Fruit fly (Drosophila melanogaster) whole organism, pupa: ENCODE data around the gene polybromo.

ENCODE experiments used
- CG12605 ChIP-seq: fragments of 200-800 bp; sonication (Bioruptor generic); IDR thresholded peaks from 2 replicates; pipeline ENCODE4 v1.3.6; 2022; ENCODE audit warnings: missing biosample characterization, missing genetic modification characterization
- CG34367 ChIP-seq: fragments of 200-800 bp; sonication (Bioruptor generic); optimal IDR thresholded peaks from 2 replicates; lab custom pipeline; 2018; ENCODE audit warnings: missing biosample characterization, mild to moderate bottlenecking, missing genetic modification characterization
- CG4496 ChIP-seq: fragments of 200-800 bp; sonication (Bioruptor generic); IDR thresholded peaks from 3 replicates; pipeline ENCODE4 v1.3.6; 2022; ENCODE audit warnings: missing biosample characterization, missing genetic modification characterization
- Pif1B ChIP-seq: fragments of 200-800 bp; sonication (Bioruptor generic); optimal IDR thresholded peaks from 3 replicates; lab custom pipeline; 2016; ENCODE audit warnings: missing biosample characterization, missing genetic modification characterization
- Snoo ChIP-seq: fragments of 200-800 bp; sonication (Bioruptor generic); optimal IDR thresholded peaks from 3 replicates; lab custom pipeline; 2017; ENCODE audit warnings: missing biosample characterization, mild to moderate bottlenecking, missing genetic modification characterization, inconsistent platforms
- gl ChIP-seq: fragments of 200-800 bp; sonication (Bioruptor generic); optimal IDR thresholded peaks from 2 replicates; lab custom pipeline; 2018; ENCODE audit warnings: missing biosample characterization, mild to moderate bottlenecking, missing genetic modification characterization
- rn ChIP-seq: fragments of 200-800 bp; sonication (Bioruptor generic); IDR thresholded peaks from 2 replicates; pipeline ENCODE4 v1.3.6; 2022; ENCODE audit warnings: missing biosample characterization, missing genetic modification characterization

- TF ChIP-seq Pif1B (GFP tag; lab: Kevin White, UChicago) = no peak
- TF ChIP-seq Snoo (tag; lab: Kevin White, UChicago) = no peak
- no peak for TF ChIP-seq rn (GFP tag; lab: Robert Waterston, UW)
- no peak for TF ChIP-seq gl
- no peak for TF ChIP-seq CG34367 (tag; lab: Kevin White, UChicago)
- TF ChIP-seq CG12605 (GFP tag; lab: Robert Waterston, UW) = no peak
- no peak for TF ChIP-seq CG4496
Measured at dm6 chr3R:24816993-24817854, 12.2 kb upstream of the polybromo start, which contains the start of the genes CG5808 and Saf-B.
